Fruit fly (Drosophila melanogaster) whole organism, adult: ENCODE measurements around the gene aln.

Experiments used
- CG33017 ChIP-seq: fragments of 200-800 bp; sonication (Bioruptor generic); optimal IDR thresholded peaks from 2 replicates; lab custom pipeline; 2018; ENCODE audit warnings: missing biosample characterization, mild to moderate bottlenecking, missing genetic modification characterization, moderate library complexity
- pad ChIP-seq: fragments of 200-800 bp; sonication (Bioruptor generic); optimal IDR thresholded peaks from 3 replicates; lab custom pipeline; 2017; ENCODE audit warnings: missing biosample characterization, missing genetic modification characterization, mild to moderate bottlenecking, moderate library complexity, missing genetic modification reagents

- TF ChIP-seq pad (GFP tag; lab: Kevin White, UChicago), result no peak
- no peak for TF ChIP-seq CG33017
Observed at dm6 chr3L:999990-1000389, 6.2 kb downstream of the aln start.
